Worm (Caenorhabditis elegans): Measurements from ENCODE around the gene K02E2.1.

DNA sequence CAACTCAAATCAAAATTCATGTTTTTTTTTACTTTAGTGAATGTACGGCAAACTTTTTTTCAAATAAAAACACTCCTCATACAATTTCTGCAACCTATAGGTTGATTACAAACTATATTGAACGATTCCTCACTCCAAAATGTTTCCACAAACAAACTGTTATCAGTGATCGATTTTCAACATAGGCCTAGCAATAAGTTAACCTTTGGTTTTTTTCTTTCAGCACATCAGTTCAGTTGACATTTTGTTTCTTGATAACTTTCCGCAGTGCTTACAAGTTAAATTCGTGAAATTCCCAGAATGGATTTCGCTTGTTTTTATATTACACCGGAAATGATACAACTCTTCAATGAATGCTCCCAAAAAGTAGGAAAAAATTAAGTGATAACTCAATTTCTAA is 36.1 kb downstream of the K02E2.1 start, which contains the start of gene F53H2.1:
- no peak for TF ChIP-seq flt-1 (GFP tag; IDR thresholded peaks at IDR 0.05)
- no peak for TF ChIP-seq ztf-29 (GFP tag; IDR thresholded peaks at IDR 0.05)
- no peak for TF ChIP-seq tab-1 (GFP tag; IDR thresholded peaks at IDR 0.05)
- TF ChIP-seq cog-1 (tag; optimal IDR thresholded peaks at IDR 0.05): no peak
- no peak for TF ChIP-seq ztf-23 (GFP tag; IDR thresholded peaks at IDR 0.05)
- TF ChIP-seq ref-1 (GFP tag; conservative IDR thresholded peaks at IDR 0.05): no peak

Measured in whole organism, midembryonic.